Worm (Caenorhabditis elegans) whole organism, L2 larva: Measurements from ENCODE around the gene F42A6.2.
A peak's percentile ranks its signal among the peaks of the same experiment; 100 is the strongest.

Experiments
- C34F6.9 ChIP-seq: fragments of 150-350 bp; optimal IDR thresholded peaks from 2 replicates; lab custom pipeline; 2014; ENCODE audit warnings: missing biosample characterization, missing genetic modification characterization
- F13H6.1 ChIP-seq: sonication (generic microtip); optimal IDR thresholded peaks from 2 replicates; lab custom pipeline; 2016; ENCODE audit warnings: missing genetic modification characterization, missing compliant biosample characterization
- R02D3.7 ChIP-seq: fragments of 150-350 bp; optimal IDR thresholded peaks from 2 replicates; lab custom pipeline; 2014; ENCODE audit warnings: missing biosample characterization, missing genetic modification characterization
- Y55F3AM.14 ChIP-seq: fragments of 200-800 bp; sonication (Bioruptor generic); optimal IDR thresholded peaks from 2 replicates; lab custom pipeline; 2018; ENCODE audit warnings: mild to moderate bottlenecking, missing genetic modification characterization, missing compliant biosample characterization
- ZK546.5 ChIP-seq: sonication (generic microtip); optimal IDR thresholded peaks from 2 replicates; lab custom pipeline; 2017; ENCODE audit warnings: missing biosample characterization, missing genetic modification characterization
- alr-1 ChIP-seq: fragments of 150-350 bp; optimal IDR thresholded peaks from 2 replicates; lab custom pipeline; 2014; ENCODE audit warnings: missing biosample characterization, missing genetic modification characterization
- aly-2 ChIP-seq: fragments of 150-350 bp; optimal IDR thresholded peaks from 2 replicates; lab custom pipeline; 2014; ENCODE audit warnings: missing biosample characterization, missing genetic modification characterization
- ama-1 ChIP-seq: fragments of 150-350 bp; optimal IDR thresholded peaks from 2 replicates; lab custom pipeline; 2018; ENCODE audit warnings: inconsistent platforms
- blmp-1 ChIP-seq: sonication (generic microtip); optimal IDR thresholded peaks from 2 replicates; lab custom pipeline; 2017; ENCODE audit warnings: missing genetic modification characterization, mild to moderate bottlenecking, missing compliant biosample characterization, antibody characterized with exemption, moderate library complexity; ENCODE audit not compliant: insufficient read depth
- ceh-16 ChIP-seq: fragments of 150-350 bp; optimal IDR thresholded peaks from 2 replicates; lab custom pipeline; 2014; ENCODE audit warnings: missing biosample characterization, missing genetic modification characterization
- ceh-82 ChIP-seq: fragments of 150-350 bp; optimal IDR thresholded peaks from 2 replicates; lab custom pipeline; 2014; ENCODE audit warnings: missing biosample characterization, missing genetic modification characterization
- crh-2 ChIP-seq: sonication (generic microtip); optimal IDR thresholded peaks from 2 replicates; lab custom pipeline; 2017; ENCODE audit warnings: missing biosample characterization, missing genetic modification characterization
- dmd-4 ChIP-seq: sonication (generic microtip); optimal IDR thresholded peaks from 2 replicates; lab custom pipeline; 2017; ENCODE audit warnings: missing biosample characterization, missing genetic modification characterization
- egl-27 ChIP-seq: sonication (generic microtip); optimal IDR thresholded peaks from 3 replicates; lab custom pipeline; 2017; ENCODE audit warnings: missing biosample characterization, missing genetic modification reagents, missing genetic modification characterization
- elt-1 ChIP-seq: fragments of 150-350 bp; optimal IDR thresholded peaks from 2 replicates; lab custom pipeline; 2014; ENCODE audit warnings: missing biosample characterization, missing genetic modification characterization
- elt-3 ChIP-seq: sonication (generic microtip); optimal IDR thresholded peaks from 2 replicates; lab custom pipeline; 2017; ENCODE audit warnings: missing biosample characterization, missing genetic modification characterization
- fos-1 ChIP-seq: fragments of 150-350 bp; optimal IDR thresholded peaks from 2 replicates; lab custom pipeline; 2014; ENCODE audit warnings: missing biosample characterization, missing genetic modification characterization
- gmeb-1 ChIP-seq: fragments of 150-350 bp; optimal IDR thresholded peaks from 2 replicates; lab custom pipeline; 2014; ENCODE audit warnings: missing biosample characterization, missing genetic modification characterization
- lin-11 ChIP-seq: fragments of 150-350 bp; sonication (generic microtip); optimal IDR thresholded peaks from 2 replicates; lab custom pipeline; 2014; ENCODE audit warnings: missing biosample characterization, missing genetic modification characterization, inconsistent platforms, mixed read lengths
- lin-13 ChIP-seq: fragments of 150-350 bp; optimal IDR thresholded peaks from 2 replicates; lab custom pipeline; 2014; ENCODE audit warnings: missing biosample characterization, missing genetic modification reagents, missing genetic modification characterization
- lin-39 ChIP-seq: fragments of 150-350 bp; optimal IDR thresholded peaks from 2 replicates; lab custom pipeline; 2014; ENCODE audit warnings: missing biosample characterization, missing genetic modification reagents, missing genetic modification characterization
- lsy-2 ChIP-seq, 2 experiments: fragments of 150-350 bp in 1 of 2; sonication (generic microtip) in 1 of 2; optimal IDR thresholded peaks; 2 replicates each; lab custom pipeline; 2014 to 2017; ENCODE audit warnings: missing biosample characterization in 2 of 2, missing genetic modification characterization in 2 of 2
- mab-5 ChIP-seq: fragments of 150-350 bp; optimal IDR thresholded peaks from 2 replicates; lab custom pipeline; 2014; ENCODE audit warnings: missing biosample characterization, missing genetic modification characterization
- mbf-1 ChIP-seq: sonication (generic microtip); optimal IDR thresholded peaks from 2 replicates; lab custom pipeline; 2017; ENCODE audit warnings: missing biosample characterization, missing genetic modification characterization
- mdl-1 ChIP-seq, 2 experiments: fragments of 150-350 bp in 1 of 2; sonication (generic microtip) in 1 of 2; optimal IDR thresholded peaks; 2 replicates each; lab custom pipeline; 2017; ENCODE audit warnings: missing biosample characterization in 2 of 2, missing genetic modification characterization in 2 of 2
- nhr-10 ChIP-seq: sonication (generic microtip); optimal IDR thresholded peaks from 2 replicates; lab custom pipeline; 2017; ENCODE audit warnings: missing biosample characterization, missing genetic modification characterization
- nhr-11 ChIP-seq: fragments of 150-350 bp; optimal IDR thresholded peaks from 2 replicates; lab custom pipeline; 2014; ENCODE audit warnings: missing biosample characterization, missing genetic modification characterization
- nhr-12 ChIP-seq: fragments of 150-350 bp; optimal IDR thresholded peaks from 2 replicates; lab custom pipeline; 2014; ENCODE audit warnings: missing biosample characterization, missing genetic modification characterization
- nhr-129 ChIP-seq: fragments of 150-350 bp; optimal IDR thresholded peaks from 2 replicates; lab custom pipeline; 2014; ENCODE audit warnings: missing biosample characterization, missing genetic modification characterization
- nhr-21 ChIP-seq: fragments of 150-350 bp; optimal IDR thresholded peaks from 2 replicates; lab custom pipeline; 2014; ENCODE audit warnings: missing biosample characterization, missing genetic modification characterization
- nhr-23 ChIP-seq: fragments of 150-350 bp; optimal IDR thresholded peaks from 2 replicates; lab custom pipeline; 2014; ENCODE audit warnings: missing biosample characterization, missing genetic modification reagents, missing genetic modification characterization
- nhr-237 ChIP-seq: fragments of 150-350 bp; optimal IDR thresholded peaks from 2 replicates; lab custom pipeline; 2014; ENCODE audit warnings: missing biosample characterization, missing genetic modification characterization
- nhr-25 ChIP-seq: fragments of 150-350 bp; sonication (generic microtip); optimal IDR thresholded peaks from 3 replicates; lab custom pipeline; 2014; ENCODE audit warnings: missing biosample characterization, missing genetic modification characterization
- nhr-6 ChIP-seq: fragments of 150-350 bp; optimal IDR thresholded peaks from 2 replicates; lab custom pipeline; 2014; ENCODE audit warnings: missing biosample characterization, missing genetic modification characterization
- nhr-77 ChIP-seq: fragments of 150-350 bp; optimal IDR thresholded peaks from 2 replicates; lab custom pipeline; 2014; ENCODE audit warnings: missing biosample characterization, missing genetic modification characterization
- peb-1 ChIP-seq: fragments of 150-350 bp; optimal IDR thresholded peaks from 2 replicates; lab custom pipeline; 2014; ENCODE audit warnings: missing biosample characterization, missing genetic modification characterization
- sem-4 ChIP-seq: fragments of 150-350 bp; optimal IDR thresholded peaks from 2 replicates; lab custom pipeline; 2014; ENCODE audit warnings: missing biosample characterization, missing genetic modification reagents, missing genetic modification characterization
- skn-1 ChIP-seq: sonication (generic microtip); optimal IDR thresholded peaks from 2 replicates; lab custom pipeline; 2017; ENCODE audit warnings: missing biosample characterization, missing genetic modification characterization
- sma-3 ChIP-seq: sonication (generic microtip); optimal IDR thresholded peaks from 2 replicates; lab custom pipeline; 2016; ENCODE audit warnings: missing genetic modification reagents, missing genetic modification characterization, missing compliant biosample characterization
- sma-9 ChIP-seq, 2 experiments: fragments of 150-350 bp in 1 of 2; sonication (generic microtip) in 1 of 2; optimal IDR thresholded peaks; 2 replicates each; lab custom pipeline; 2014 to 2016; ENCODE audit warnings: missing genetic modification characterization in 2 of 2, mild to moderate bottlenecking in 1 of 2, missing biosample characterization in 1 of 2, missing compliant biosample characterization in 1 of 2, missing genetic modification reagents in 1 of 2, moderate library complexity in 1 of 2
- snpc-4 ChIP-seq: fragments of 150-350 bp; optimal IDR thresholded peaks from 2 replicates; lab custom pipeline; 2014; ENCODE audit warnings: missing biosample characterization, missing genetic modification characterization
- unc-39 ChIP-seq: fragments of 150-350 bp; optimal IDR thresholded peaks from 2 replicates; lab custom pipeline; 2014; ENCODE audit warnings: missing biosample characterization, missing genetic modification characterization
- unc-55 ChIP-seq: fragments of 150-350 bp; sonication (generic microtip); optimal IDR thresholded peaks from 3 replicates; lab custom pipeline; 2014; ENCODE audit warnings: missing biosample characterization, missing genetic modification reagents, missing genetic modification characterization
- unc-62 ChIP-seq: fragments of 150-350 bp; optimal IDR thresholded peaks from 2 replicates; lab custom pipeline; 2014; ENCODE audit warnings: missing biosample characterization, missing genetic modification reagents, missing genetic modification characterization
- zag-1 ChIP-seq: fragments of 150-350 bp; optimal IDR thresholded peaks from 2 replicates; lab custom pipeline; 2014; ENCODE audit warnings: missing biosample characterization, missing genetic modification characterization
- ztf-1 ChIP-seq: fragments of 200-800 bp; sonication (Bioruptor generic); conservative IDR thresholded peaks from 2 replicates; pipeline ENCODE4 v1.3.6; 2022; ENCODE audit warnings: missing genetic modification characterization, missing compliant biosample characterization
- ztf-11 ChIP-seq: sonication (generic microtip); optimal IDR thresholded peaks from 2 replicates; lab custom pipeline; 2017; ENCODE audit warnings: missing biosample characterization, missing genetic modification characterization
- ztf-4 ChIP-seq: fragments of 150-350 bp; optimal IDR thresholded peaks from 2 replicates; lab custom pipeline; 2014; ENCODE audit warnings: missing biosample characterization, missing genetic modification characterization

The F42A6.2 gene

DNA sequence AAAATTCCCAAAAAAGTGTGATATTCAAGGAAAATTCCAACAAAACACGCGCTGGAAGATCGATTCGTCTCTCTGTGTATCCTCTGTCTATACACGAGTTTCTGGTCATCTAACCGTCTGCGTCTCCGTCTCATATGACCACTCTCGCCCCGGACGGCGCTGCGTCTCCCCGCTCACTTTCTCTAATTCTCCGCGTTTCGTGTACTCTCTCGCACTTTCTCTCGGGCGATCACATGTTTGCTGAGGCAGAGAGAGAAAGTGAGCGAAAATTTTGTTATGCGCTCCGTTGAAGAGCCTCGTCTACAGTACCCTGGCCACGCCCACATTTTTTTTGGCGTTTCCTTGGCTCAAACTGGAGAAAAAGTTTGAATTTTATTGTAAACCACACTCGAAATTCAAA is 43.3 kb downstream of the F42A6.2 start:
- TF ChIP-seq lin-11 (tag; lab: Kevin White, UChicago): peak; percentile 86
- no peak for TF ChIP-seq mbf-1 (tag; lab: Kevin White, UChicago)
- no peak for TF ChIP-seq ztf-1 (GFP tag; lab: Robert Waterston, UW)
- peak; percentile 81 for TF ChIP-seq lin-13 (GFP tag; lab: Kevin White, UChicago)
- peak; percentile 90 for TF ChIP-seq nhr-25 (tag; lab: Kevin White, UChicago)
- peak; percentile 81 for TF ChIP-seq ztf-4 (tag; lab: Kevin White, UChicago)
- TF ChIP-seq egl-27 (tag; lab: Kevin White, UChicago): peak; percentile 82
- peak; percentile 68 for TF ChIP-seq fos-1 (tag; lab: Kevin White, UChicago)
- TF ChIP-seq sem-4 (tag; lab: Kevin White, UChicago): peak; percentile 84
- TF ChIP-seq alr-1 (tag; lab: Kevin White, UChicago): no peak
- TF ChIP-seq mab-5 (tag; lab: Kevin White, UChicago): peak; percentile 79
- no peak for TF ChIP-seq aly-2 (tag; lab: Kevin White, UChicago)
- TF ChIP-seq nhr-77: no peak
- TF ChIP-seq R02D3.7 (tag; lab: Kevin White, UChicago): no peak
- peak; percentile 85 to 96 for TF ChIP-seq lsy-2 (tag; optimal IDR thresholded peaks at IDR 0.05; lab: Kevin White, UChicago)
- no peak for TF ChIP-seq dmd-4 (tag; lab: Kevin White, UChicago)
- TF ChIP-seq nhr-11: no peak
- peak; percentile 87 for TF ChIP-seq sma-3 (GFP tag; lab: Kevin White, UChicago)
- TF ChIP-seq F13H6.1 (tag; lab: Kevin White, UChicago): peak; percentile 94
- TF ChIP-seq nhr-23 (tag; lab: Kevin White, UChicago): no peak
- peak; percentile 71 for TF ChIP-seq ceh-82 (tag; lab: Kevin White, UChicago)
- no peak for TF ChIP-seq unc-62
- TF ChIP-seq skn-1 (tag; lab: Kevin White, UChicago): no peak
- TF ChIP-seq ama-1 (lab: Kevin White, UChicago): no peak
- TF ChIP-seq nhr-129 (tag; lab: Kevin White, UChicago): peak; percentile 84
- peak; percentile 16 for TF ChIP-seq ceh-16 (tag; lab: Kevin White, UChicago)
- TF ChIP-seq unc-55 (GFP tag; lab: Kevin White, UChicago): peak; percentile 84
- no peak for TF ChIP-seq elt-3 (tag; lab: Kevin White, UChicago)
- TF ChIP-seq lin-39: no peak
- TF ChIP-seq mdl-1 (tag; optimal IDR thresholded peaks at IDR 0.05; lab: Kevin White, UChicago): peak; percentile 75 to 93
- peak; percentile 48 for TF ChIP-seq zag-1 (tag; lab: Kevin White, UChicago)
- TF ChIP-seq blmp-1 (tag; lab: Kevin White, UChicago): peak; percentile 95
- TF ChIP-seq nhr-6: peak; percentile 72
- peak; percentile 9 for TF ChIP-seq nhr-10 (tag; lab: Kevin White, UChicago)
- TF ChIP-seq ZK546.5 (tag; lab: Kevin White, UChicago): no peak
- no peak for TF ChIP-seq elt-1
- no peak for TF ChIP-seq peb-1
- peak; percentile 4 for TF ChIP-seq nhr-237 (tag; lab: Kevin White, UChicago)
- TF ChIP-seq crh-2 (tag; lab: Kevin White, UChicago): peak; percentile 92
- peak; percentile 96 for TF ChIP-seq C34F6.9 (tag; lab: Kevin White, UChicago)
- no peak for TF ChIP-seq nhr-12
- TF ChIP-seq Y55F3AM.14: peak; percentile 70
- peak; percentile 88 for TF ChIP-seq sma-9 (GFP tag; optimal IDR thresholded peaks at IDR 0.05; lab: Kevin White, UChicago)
- TF ChIP-seq sma-9 (tag; optimal IDR thresholded peaks at IDR 0.05; lab: Kevin White, UChicago): no peak
- peak; percentile 25 for TF ChIP-seq snpc-4 (tag; lab: Kevin White, UChicago)
- peak; percentile 91 for TF ChIP-seq nhr-21 (tag; lab: Kevin White, UChicago)
- TF ChIP-seq gmeb-1 (tag; lab: Kevin White, UChicago): peak; percentile 88
- no peak for TF ChIP-seq unc-39 (tag; lab: Kevin White, UChicago)
- TF ChIP-seq ztf-11: no peak
